Worm (Caenorhabditis elegans): Measurements from ENCODE around the gene mec-14.

DNA sequence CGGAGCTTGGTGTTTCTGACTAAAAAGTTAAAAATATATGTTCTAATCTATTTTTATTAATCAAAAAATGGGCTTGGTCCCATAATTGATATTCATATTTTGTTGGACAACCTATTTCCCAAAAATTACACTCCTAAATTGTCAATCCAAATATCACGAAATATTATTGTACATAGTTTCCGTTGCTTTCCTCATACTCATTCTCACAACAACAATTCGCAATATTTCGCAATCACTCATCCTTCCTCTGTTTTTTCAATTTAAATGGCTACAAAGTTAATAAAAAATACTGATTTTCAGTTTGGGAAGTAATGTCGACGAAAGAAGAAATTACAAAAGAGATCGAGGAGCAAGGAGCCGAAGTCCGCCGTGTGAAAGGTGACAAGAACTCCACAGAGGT, 45.9 kb upstream of the mec-14 start, which contains the start of gene pars-1:
- TF ChIP-seq egl-27 (tag; optimal IDR thresholded peaks at IDR 0.05) (no peak), mep-1 (tag; optimal IDR thresholded peaks at IDR 0.05) (no peak), mdl-1 (tag; optimal IDR thresholded peaks at IDR 0.05) (no peak), nhr-11 (tag; optimal IDR thresholded peaks at IDR 0.05) (no peak), lin-13 (GFP tag; optimal IDR thresholded peaks at IDR 0.05) (no peak), sox-4 (tag; optimal IDR thresholded peaks at IDR 0.05) (no peak)
